Worm (Caenorhabditis elegans): ENCODE data around the gene T12D8.10.

ce11 chrIII:13687211-13687610 is 45.1 kb upstream of the T12D8.10 start, which contains the start of gene cul-2:
- TF ChIP-seq D2030.7 (GFP tag; IDR thresholded peaks at IDR 0.05): no peak
- TF ChIP-seq madf-10 (tag; optimal IDR thresholded peaks at IDR 0.05): no peak

All from whole organism, young adult.